Worm (Caenorhabditis elegans) whole organism, L4/young adult: ENCODE measurements around the gene M02H5.8.

ENCODE experiments used
- W03F9.2 ChIP-seq: fragments of 150-350 bp; optimal IDR thresholded peaks from 2 replicates; lab custom pipeline; 2014; ENCODE audit warnings: missing biosample characterization, missing genetic modification characterization
- dao-5 ChIP-seq: sonication (generic microtip); optimal IDR thresholded peaks from 2 replicates; lab custom pipeline; 2016; ENCODE audit warnings: missing genotype, missing genetic modification characterization, moderate library complexity, missing compliant biosample characterization
- him-1 ChIP-seq: sonication (generic microtip); optimal IDR thresholded peaks from 2 replicates; lab custom pipeline; 2016; ENCODE audit warnings: missing genotype, missing genetic modification reagents, missing genetic modification characterization, missing compliant biosample characterization

The M02H5.8 gene

DNA sequence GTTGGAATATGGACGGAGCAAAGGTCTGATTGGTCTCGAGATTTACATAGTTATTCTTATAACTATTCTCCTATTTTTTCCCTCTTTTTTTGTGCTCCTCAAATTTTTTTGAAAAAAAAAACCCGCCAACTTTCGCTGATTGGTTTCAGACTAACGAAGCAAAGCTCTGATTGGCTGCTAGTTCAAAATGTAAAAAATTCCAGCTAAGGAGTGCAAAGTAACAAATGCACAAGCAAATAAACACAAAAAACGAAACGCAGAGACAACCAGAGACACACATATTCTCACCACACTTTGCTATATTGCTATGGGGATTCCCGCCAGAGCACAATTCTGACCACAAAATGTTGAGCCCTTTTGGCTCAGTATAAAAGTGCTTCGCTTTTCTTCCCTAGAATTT, 47.6 kb downstream of the M02H5.8 start, which contains the start of gene T01G6.1:
T01G6.1 (plus strand) TSS at position 301 of the 400 bp plus-strand sequence.
- no peak for TF ChIP-seq dao-5 (tag; lab: Kevin White, UChicago)
- TF ChIP-seq him-1, result no peak
- TF ChIP-seq W03F9.2 (tag; lab: Kevin White, UChicago), result no peak
